Fruit fly (Drosophila melanogaster) whole organism, adult: ENCODE measurements around the gene CG43056.

ENCODE experiments used
- CG11617 ChIP-seq: fragments of 200-800 bp; sonication (Bioruptor generic); optimal IDR thresholded peaks from 2 replicates; lab custom pipeline; 2017; ENCODE audit warnings: mild to moderate bottlenecking, missing biosample characterization, missing genetic modification reagents, missing genetic modification characterization
- CG12768 ChIP-seq: fragments of 200-800 bp; sonication (Bioruptor generic); optimal IDR thresholded peaks from 2 replicates; lab custom pipeline; 2017; ENCODE audit warnings: missing biosample characterization, missing genetic modification characterization, mild to moderate bottlenecking, moderate library complexity, missing genetic modification reagents
- CG14711 ChIP-seq: fragments of 200-800 bp; sonication (Bioruptor generic); optimal IDR thresholded peaks from 2 replicates; lab custom pipeline; 2018; ENCODE audit warnings: missing biosample characterization, mild to moderate bottlenecking, missing genetic modification characterization, moderate library complexity
- CG1620 ChIP-seq: fragments of 200-800 bp; sonication (Bioruptor generic); optimal IDR thresholded peaks from 2 replicates; lab custom pipeline; 2016; ENCODE audit warnings: missing biosample characterization, missing genetic modification characterization
- CG33017 ChIP-seq: fragments of 200-800 bp; sonication (Bioruptor generic); optimal IDR thresholded peaks from 2 replicates; lab custom pipeline; 2018; ENCODE audit warnings: missing biosample characterization, mild to moderate bottlenecking, missing genetic modification characterization, moderate library complexity
- CG5204 ChIP-seq: fragments of 200-800 bp; sonication (Bioruptor generic); optimal IDR thresholded peaks from 2 replicates; lab custom pipeline; 2016; ENCODE audit warnings: missing biosample characterization, missing genetic modification characterization
- CG7045 ChIP-seq: fragments of 200-800 bp; sonication (Bioruptor generic); optimal IDR thresholded peaks from 2 replicates; lab custom pipeline; 2017; ENCODE audit warnings: missing biosample characterization, mild to moderate bottlenecking, missing genetic modification characterization
- CG7101 ChIP-seq: fragments of 200-800 bp; sonication (Bioruptor generic); optimal IDR thresholded peaks from 2 replicates; lab custom pipeline; 2018; ENCODE audit warnings: missing biosample characterization, mild to moderate bottlenecking, missing genetic modification characterization, moderate library complexity
- Clk ChIP-seq: fragments of 200-800 bp; sonication (Bioruptor generic); optimal IDR thresholded peaks from 2 replicates; lab custom pipeline; 2017; ENCODE audit warnings: missing biosample characterization, missing genetic modification characterization
- Crg-1 ChIP-seq: fragments of 200-800 bp; sonication (Bioruptor generic); optimal IDR thresholded peaks from 2 replicates; lab custom pipeline; 2016; ENCODE audit warnings: missing biosample characterization, missing genetic modification characterization
- Hr96 ChIP-seq: fragments of 200-800 bp; sonication (Bioruptor generic); optimal IDR thresholded peaks from 2 replicates; lab custom pipeline; 2016; ENCODE audit warnings: missing biosample characterization, missing genetic modification characterization
- Mnt ChIP-seq: fragments of 200-800 bp; sonication (Bioruptor generic); optimal IDR thresholded peaks from 2 replicates; lab custom pipeline; 2016; ENCODE audit warnings: missing biosample characterization, mild to moderate bottlenecking, missing genetic modification characterization
- bab1 ChIP-seq: fragments of 200-800 bp; sonication (Bioruptor generic); optimal IDR thresholded peaks from 3 replicates; lab custom pipeline; 2019; ENCODE audit warnings: missing biosample characterization, mild to moderate bottlenecking, missing genetic modification characterization, moderate library complexity
- cic ChIP-seq: fragments of 200-800 bp; sonication (Bioruptor generic); optimal IDR thresholded peaks from 2 replicates; lab custom pipeline; 2017; ENCODE audit warnings: missing biosample characterization, mild to moderate bottlenecking, missing genetic modification characterization, moderate library complexity
- cnc ChIP-seq, 2 experiments: fragments of >200 bp; optimal IDR thresholded peaks; 2 replicates each; lab custom pipeline; 2017
- kay ChIP-seq: fragments of 200-800 bp; sonication (Bioruptor generic); peaks from one replicate; lab custom pipeline; 2016; ENCODE audit warnings: missing biosample characterization, missing genetic modification characterization, borderline replicate concordance
- ovo ChIP-seq: fragments of 200-800 bp; sonication (Bioruptor generic); optimal IDR thresholded peaks from 2 replicates; lab custom pipeline; 2016; ENCODE audit warnings: missing biosample characterization, missing genetic modification characterization
- pad ChIP-seq: fragments of 200-800 bp; sonication (Bioruptor generic); optimal IDR thresholded peaks from 3 replicates; lab custom pipeline; 2017; ENCODE audit warnings: missing biosample characterization, missing genetic modification characterization, mild to moderate bottlenecking, moderate library complexity, missing genetic modification reagents
- tj ChIP-seq: fragments of 200-800 bp; sonication (Bioruptor generic); optimal IDR thresholded peaks from 3 replicates; lab custom pipeline; 2017; ENCODE audit warnings: missing biosample characterization, mild to moderate bottlenecking, missing genetic modification characterization, moderate library complexity
- toe ChIP-seq: fragments of 200-800 bp; sonication (Bioruptor generic); optimal IDR thresholded peaks from 2 replicates; lab custom pipeline; 2016; ENCODE audit warnings: missing biosample characterization, missing genetic modification characterization

The CG43056 gene

DNA sequence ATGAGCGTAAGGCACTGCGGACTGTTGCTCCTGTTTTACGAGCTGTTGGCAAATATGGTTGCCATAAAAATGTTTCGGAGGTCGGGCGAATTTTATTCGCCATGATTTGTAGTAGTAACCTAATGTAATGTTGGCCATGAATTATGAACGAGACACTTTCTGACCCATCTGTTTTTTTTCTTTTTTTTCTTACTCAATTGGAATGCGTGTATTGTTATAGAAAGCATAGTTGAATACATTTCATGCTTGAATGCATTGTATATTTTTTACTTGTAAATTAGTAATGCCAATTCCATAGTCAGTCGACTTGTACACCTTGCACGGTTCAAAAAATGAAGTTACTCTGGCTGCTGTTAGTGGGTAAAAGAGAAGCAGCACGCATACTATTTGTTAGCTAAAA is at the start of gene CG43056:
Gene CG43056 (plus strand): TSS at position 301 of the 400 bp plus-strand sequence.
- TF ChIP-seq toe (GFP tag; lab: Kevin White, UChicago) (no peak), CG12768 (GFP tag; lab: Kevin White, UChicago) (no peak), CG11617 (no peak), CG7045 (no peak), cic (no peak), kay (no peak), tj (GFP tag; lab: Kevin White, UChicago) (no peak), ovo (GFP tag; lab: Kevin White, UChicago) (no peak), CG14711 (tag; lab: Kevin White, UChicago) (no peak), Crg-1 (GFP tag; lab: Kevin White, UChicago) (no peak), CG7101 (no peak), Hr96 (GFP tag; lab: Kevin White, UChicago) (no peak), CG33017 (tag; lab: Kevin White, UChicago) (no peak), Mnt (GFP tag; lab: Kevin White, UChicago) (no peak), bab1 (no peak), cnc (optimal IDR thresholded peaks at IDR 0.05; lab: Kevin White, UChicago) (no peak), Clk (GFP tag; lab: Kevin White, UChicago) (no peak), CG5204 (GFP tag; lab: Kevin White, UChicago) (no peak), CG1620 (no peak)

DNA sequence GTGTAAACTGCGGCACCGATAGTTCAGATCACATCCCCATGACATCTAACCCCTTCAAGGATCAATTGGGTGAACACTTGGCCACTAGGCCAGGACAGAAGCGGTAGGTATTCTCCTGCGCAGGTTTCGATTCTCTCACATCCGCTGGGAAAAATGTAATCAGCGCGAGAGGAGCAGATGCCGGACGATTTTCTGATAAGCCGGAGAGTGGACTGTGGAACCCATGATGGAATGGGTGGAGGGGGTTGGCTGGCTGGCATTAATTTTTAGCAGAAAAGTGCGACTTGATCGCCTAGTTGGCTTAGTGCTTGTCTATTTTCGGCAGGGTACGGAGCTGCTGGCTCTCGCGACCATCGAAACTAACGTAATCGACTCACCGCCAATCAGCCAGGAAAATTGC is 49.6 kb upstream of the CG43056 start, which contains the start of gene Tps1:
Gene Tps1 (plus strand): TSS at position 301 of the 400 bp plus-strand sequence.
- TF ChIP-seq CG12768 (GFP tag; lab: Kevin White, UChicago) (no peak), ovo (GFP tag; lab: Kevin White, UChicago) (no peak), CG1620 (no peak), CG33017 (tag; lab: Kevin White, UChicago) (no peak), cnc (optimal IDR thresholded peaks at IDR 0.05; lab: Kevin White, UChicago) (no peak), CG7045 (no peak), bab1 (no peak), CG7101 (no peak), kay (no peak), cic (no peak), CG14711 (tag; lab: Kevin White, UChicago) (no peak), pad (GFP tag; lab: Kevin White, UChicago) (no peak), Crg-1 (GFP tag; lab: Kevin White, UChicago) (no peak), Clk (GFP tag; lab: Kevin White, UChicago) (no peak), tj (GFP tag; lab: Kevin White, UChicago) (no peak)

DNA sequence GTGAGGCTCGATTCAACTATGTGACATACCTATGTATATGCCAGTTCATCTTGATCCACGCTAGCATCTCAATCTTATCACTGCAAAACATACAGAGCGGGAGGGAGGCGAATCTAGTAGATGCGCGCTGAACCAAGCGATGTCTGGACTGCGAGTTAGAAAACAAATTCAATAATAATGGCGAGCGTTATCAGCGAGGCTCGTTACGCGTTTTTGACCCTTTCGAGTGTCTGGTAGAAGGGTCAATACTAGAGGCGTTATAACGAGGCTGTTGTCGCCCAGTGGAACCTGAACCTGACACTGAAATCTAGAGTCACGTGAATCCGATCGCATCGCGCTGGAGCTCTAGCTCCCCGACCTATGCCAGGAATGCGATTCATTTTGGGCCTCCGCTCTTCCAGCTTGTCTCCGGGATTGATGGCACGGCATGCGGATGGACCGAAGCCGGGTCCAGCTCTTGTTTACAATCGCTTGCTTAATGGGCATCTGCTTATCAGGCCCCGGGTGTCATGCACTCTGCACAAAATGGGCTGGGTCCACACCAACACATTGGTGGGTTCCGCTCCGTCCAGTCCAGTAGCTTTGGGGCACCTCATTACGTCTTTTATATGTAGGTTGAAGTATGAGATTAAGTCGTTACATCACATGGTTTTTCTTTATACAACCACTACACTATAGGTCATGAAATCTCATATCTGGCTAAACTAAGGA is 48.0 kb upstream of the CG43056 start:
- TF ChIP-seq CG12768 (GFP tag; lab: Kevin White, UChicago) = no peak
- TF ChIP-seq CG14711 (tag; lab: Kevin White, UChicago) = no peak
- peak; percentile 43 for TF ChIP-seq cic

DNA sequence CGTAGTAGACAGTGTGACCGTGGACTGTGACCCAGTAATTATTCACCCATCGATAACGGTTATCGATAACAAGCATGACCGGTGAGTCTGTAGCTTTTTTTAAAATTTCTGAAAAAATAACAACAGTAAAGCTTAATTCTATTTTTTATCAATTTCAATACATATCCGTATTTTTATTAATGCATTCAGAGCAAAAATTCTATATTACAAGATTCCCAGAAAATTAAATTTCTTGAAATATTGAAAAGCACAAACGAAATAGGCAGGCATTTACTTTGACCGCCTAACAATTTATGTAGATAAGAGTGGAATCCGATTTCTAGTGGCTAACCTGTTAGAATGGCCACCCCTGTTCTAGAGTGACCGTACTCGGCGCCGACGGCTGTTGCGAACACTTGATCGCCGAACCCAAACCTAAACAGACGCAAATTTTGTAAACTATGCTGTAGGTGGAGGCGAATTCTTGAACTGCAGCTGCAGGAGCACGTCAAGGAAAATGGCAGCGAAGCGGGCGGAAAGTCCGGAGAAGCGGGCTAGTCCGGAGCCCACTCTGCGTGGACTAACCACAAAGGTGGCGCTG is 43.7 kb upstream of the CG43056 start, which contains the start of gene CG3652:
Gene CG3652 (minus strand): TSS at position 35 of the 580 bp plus-strand sequence.
- peak; percentile 72 for TF ChIP-seq toe (GFP tag; lab: Kevin White, UChicago)
- no peak for TF ChIP-seq CG7101
- TF ChIP-seq cic = no peak
- peak; percentile 43 for TF ChIP-seq CG11617
- TF ChIP-seq bab1 = peak; percentile 5
- TF ChIP-seq Crg-1 (GFP tag; lab: Kevin White, UChicago) = no peak
- TF ChIP-seq CG5204 (GFP tag; lab: Kevin White, UChicago) = peak; percentile 62
- peak; percentile 33 for TF ChIP-seq CG14711 (tag; lab: Kevin White, UChicago)
- peak; percentile 68 for TF ChIP-seq Hr96 (GFP tag; lab: Kevin White, UChicago)
- TF ChIP-seq ovo (GFP tag; lab: Kevin White, UChicago) = no peak
- TF ChIP-seq CG7045 = no peak
- TF ChIP-seq tj (GFP tag; lab: Kevin White, UChicago) = peak; percentile 53
- no peak for TF ChIP-seq pad (GFP tag; lab: Kevin White, UChicago)
- TF ChIP-seq cnc (optimal IDR thresholded peaks at IDR 0.05; lab: Kevin White, UChicago) = no peak
- TF ChIP-seq Clk (GFP tag; lab: Kevin White, UChicago) = no peak
- no peak for TF ChIP-seq Mnt (GFP tag; lab: Kevin White, UChicago)
- no peak for TF ChIP-seq CG33017 (tag; lab: Kevin White, UChicago)
- no peak for TF ChIP-seq kay
- TF ChIP-seq CG1620 = peak; percentile 7
- TF ChIP-seq CG12768 (GFP tag; lab: Kevin White, UChicago) = no peak

DNA sequence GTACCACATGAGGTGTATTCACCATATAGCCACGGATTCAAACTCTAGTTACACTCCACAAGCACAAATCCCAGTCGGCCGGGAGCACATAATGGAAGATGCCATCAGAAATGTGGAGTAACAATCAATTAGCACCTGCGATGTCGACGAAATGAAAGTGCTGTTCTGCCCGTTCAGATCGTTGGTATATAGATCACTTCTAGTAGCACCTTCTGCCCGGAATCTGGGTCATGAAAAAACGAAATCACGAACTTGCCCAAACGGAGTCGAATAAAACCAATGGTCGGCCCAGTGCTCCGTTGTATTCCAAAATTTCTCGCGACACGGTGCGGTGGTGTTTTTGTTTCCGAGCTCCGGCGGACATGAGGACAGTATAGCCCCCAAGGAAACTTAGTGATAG is 36.9 kb upstream of the CG43056 start, which contains the start of gene CG33003:
Gene CG33003 (plus strand): TSS at position 301 of the 400 bp plus-strand sequence.
- no peak for TF ChIP-seq CG12768 (GFP tag; lab: Kevin White, UChicago)
- no peak for TF ChIP-seq Mnt (GFP tag; lab: Kevin White, UChicago)
- TF ChIP-seq pad (GFP tag; lab: Kevin White, UChicago) = no peak
- no peak for TF ChIP-seq Clk (GFP tag; lab: Kevin White, UChicago)
- no peak for TF ChIP-seq CG7101
- TF ChIP-seq CG11617 = no peak
- no peak for TF ChIP-seq cnc (optimal IDR thresholded peaks at IDR 0.05; lab: Kevin White, UChicago)
- no peak for TF ChIP-seq CG14711 (tag; lab: Kevin White, UChicago)
- no peak for TF ChIP-seq bab1
- TF ChIP-seq Hr96 (GFP tag; lab: Kevin White, UChicago) = no peak
- no peak for TF ChIP-seq CG33017 (tag; lab: Kevin White, UChicago)
- no peak for TF ChIP-seq kay
- no peak for TF ChIP-seq tj (GFP tag; lab: Kevin White, UChicago)
